Fruit fly (Drosophila melanogaster): ENCODE results near the gene tkv.

The tkv gene

DNA sequence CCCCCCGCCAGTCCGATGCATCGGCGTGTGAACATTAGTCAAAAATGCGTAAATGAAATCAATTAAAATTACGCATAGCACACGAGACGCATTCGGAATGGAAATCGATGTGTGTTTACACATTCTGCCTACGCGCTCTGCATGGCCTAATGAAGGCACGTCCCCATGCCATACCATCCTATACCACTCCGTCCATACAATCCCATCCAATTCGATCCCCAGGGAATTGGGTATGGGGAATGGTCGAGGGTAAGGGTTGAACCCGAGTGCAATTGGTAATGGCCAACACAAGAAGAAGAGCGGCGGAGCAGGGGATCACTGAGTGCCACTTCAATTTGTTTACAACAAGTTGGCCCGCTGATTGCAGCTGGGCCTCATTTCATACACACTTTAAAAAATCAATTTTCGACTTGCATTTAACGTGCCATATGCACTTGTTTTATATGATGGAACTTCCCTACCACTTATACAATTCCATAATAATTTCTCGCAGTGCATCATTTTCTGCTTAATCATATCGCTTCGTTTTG is 25.8 kb downstream of the tkv start (continued):
- TF ChIP-seq fru (optimal IDR thresholded peaks at IDR 0.05) = no peak
- TF ChIP-seq CG15073 (GFP tag; optimal IDR thresholded peaks at IDR 0.05) = no peak
- TF ChIP-seq CG10959 (GFP tag; IDR thresholded peaks at IDR 0.05) = no peak
- no peak for TF ChIP-seq B-H1 (GFP tag; IDR thresholded peaks at IDR 0.05)
- TF ChIP-seq CG14014 (GFP tag; IDR thresholded peaks at IDR 0.05) = no peak
- no peak for TF ChIP-seq Rx (GFP tag; IDR thresholded peaks at IDR 0.05)
- peak; percentile 13 for TF ChIP-seq Nf-YB (GFP tag; optimal IDR thresholded peaks at IDR 0.05)
- TF ChIP-seq sna (GFP tag; IDR thresholded peaks at IDR 0.05; ENCODE audit: partially characterized antibody) = no peak
- TF ChIP-seq CG10431 (GFP tag; optimal IDR thresholded peaks at IDR 0.05) = peak; percentile 9
- TF ChIP-seq Asciz (GFP tag; optimal IDR thresholded peaks at IDR 0.05) = peak; percentile 24
- no peak for TF ChIP-seq Sin3A (optimal IDR thresholded peaks at IDR 0.05)
- TF ChIP-seq CG1832 (GFP tag; optimal IDR thresholded peaks at IDR 0.05) = no peak
- peak; percentile 4 for TF ChIP-seq Chrac-16 (GFP tag; optimal IDR thresholded peaks at IDR 0.05)
- TF ChIP-seq Doc2 (GFP tag; IDR thresholded peaks at IDR 0.05) = no peak
- no peak for TF ChIP-seq CG8765 (GFP tag; IDR thresholded peaks at IDR 0.05)
- no peak for TF ChIP-seq CG7928 (GFP tag; optimal IDR thresholded peaks at IDR 0.05)
- peak; percentile 79 for TF ChIP-seq ci (GFP tag; IDR thresholded peaks at IDR 0.05)
- peak; percentile 32; the same call in 1 of the 2 replicates for TF ChIP-seq H2.0 (GFP tag; IDR thresholded peaks at IDR 0.05)
- no peak for TF ChIP-seq CG11695 (GFP tag; IDR thresholded peaks at IDR 0.05)
- TF ChIP-seq D19B (GFP tag; optimal IDR thresholded peaks at IDR 0.05) = no peak
- no peak for TF ChIP-seq Eip74EF (GFP tag; optimal IDR thresholded peaks at IDR 0.05)
- no peak for TF ChIP-seq CG9932 (GFP tag; IDR thresholded peaks at IDR 0.05)
- no peak for TF ChIP-seq ro (GFP tag; IDR thresholded peaks at IDR 0.05)
- TF ChIP-seq TFAM (GFP tag; optimal IDR thresholded peaks at IDR 0.05) = no peak
- peak; percentile 2 for TF ChIP-seq HmgD (GFP tag; optimal IDR thresholded peaks at IDR 0.05)
- TF ChIP-seq CG13624 (GFP tag; optimal IDR thresholded peaks at IDR 0.05) = no peak
- peak; percentile 68 for TF ChIP-seq CG17328 (GFP tag; IDR thresholded peaks at IDR 0.05)
- TF ChIP-seq CG2889 (GFP tag; IDR thresholded peaks at IDR 0.05) = no peak
- TF ChIP-seq esg (GFP tag; conservative IDR thresholded peaks at IDR 0.05) = no peak
- no peak for TF ChIP-seq inv (GFP tag; IDR thresholded peaks at IDR 0.05; ENCODE audit: partially characterized antibody)
- TF ChIP-seq CG12236 (GFP tag; optimal IDR thresholded peaks at IDR 0.05) = no peak
- no peak for TF ChIP-seq CkIIα-i1 (GFP tag; IDR thresholded peaks at IDR 0.05)
- no peak for TF ChIP-seq tap (tag; optimal IDR thresholded peaks at IDR 0.05)
- peak in 1 of 3 experiments; percentile 25 for TF ChIP-seq Stat92E (GFP tag; optimal IDR thresholded peaks at IDR 0.05)
- peak; percentile 9 for TF ChIP-seq cato (GFP tag; optimal IDR thresholded peaks at IDR 0.05; ENCODE audit: borderline replicate concordance)
- TF ChIP-seq CG1233 (GFP tag; optimal IDR thresholded peaks at IDR 0.05) = peak; percentile 42
- no peak for TF ChIP-seq Dp (GFP tag; optimal IDR thresholded peaks at IDR 0.05)
- peak; percentile 8 for TF ChIP-seq CG16863 (GFP tag; optimal IDR thresholded peaks at IDR 0.05)
- no peak for TF ChIP-seq Fer2 (tag; optimal IDR thresholded peaks at IDR 0.05)
- no peak for TF ChIP-seq Fer3 (tag; optimal IDR thresholded peaks at IDR 0.05)
- no peak for TF ChIP-seq pan (optimal IDR thresholded peaks at IDR 0.05)
- peak in 1 of 2 experiments; percentile 9 for TF ChIP-seq pan (GFP tag; optimal IDR thresholded peaks at IDR 0.05 in 1 of 2, IDR thresholded peaks at IDR 0.05 in 1 of 2)
- TF ChIP-seq CG11504 (tag; optimal IDR thresholded peaks at IDR 0.05) = peak; percentile 56
- TF ChIP-seq Dfd (GFP tag; optimal IDR thresholded peaks at IDR 0.05) = no peak
- no peak for TF ChIP-seq CG6854 (GFP tag; optimal IDR thresholded peaks at IDR 0.05)
- TF ChIP-seq Poxn (GFP tag; IDR thresholded peaks at IDR 0.05) = no peak
- TF ChIP-seq CG5953 (GFP tag; IDR thresholded peaks at IDR 0.05) = no peak
- TF ChIP-seq vfl (GFP tag; optimal IDR thresholded peaks at IDR 0.05) = no peak
- no peak for TF ChIP-seq ems (GFP tag; optimal IDR thresholded peaks at IDR 0.05)
- peak; percentile 58 for TF ChIP-seq row (GFP tag; IDR thresholded peaks at IDR 0.05)
- TF ChIP-seq CG30403 (GFP tag; optimal IDR thresholded peaks at IDR 0.05) = peak; percentile 16
- TF ChIP-seq CG11560 (tag; IDR thresholded peaks at IDR 0.05) = no peak
